Fruit fly (Drosophila melanogaster) whole organism, embryonic: ENCODE data around the gene dbf.

Experiments used
- B-H2 ChIP-seq: fragments of 200-800 bp; sonication (Bioruptor generic); optimal IDR thresholded peaks from 2 replicates; lab custom pipeline; 2018; ENCODE audit warnings: missing biosample characterization, mild to moderate bottlenecking, missing genetic modification characterization
- CG10274 ChIP-seq: fragments of 200-800 bp; sonication (Bioruptor generic); optimal IDR thresholded peaks from 3 replicates; lab custom pipeline; 2017; ENCODE audit warnings: missing biosample characterization, mild to moderate bottlenecking, missing genetic modification characterization
- CG4707 ChIP-seq: fragments of 200-800 bp; sonication (Bioruptor generic); optimal IDR thresholded peaks from 2 replicates; lab custom pipeline; 2018; ENCODE audit warnings: missing biosample characterization, mild to moderate bottlenecking, missing genetic modification characterization, moderate library complexity
- CG7963 ChIP-seq: fragments of 200-800 bp; sonication (Bioruptor generic); IDR thresholded peaks from 3 replicates; pipeline ENCODE4 v1.3.6; 2022; ENCODE audit warnings: missing biosample characterization, missing genetic modification characterization; ENCODE audit not compliant: partially characterized antibody
- CG7987 ChIP-seq: fragments of 200-800 bp; sonication (Bioruptor generic); optimal IDR thresholded peaks from 2 replicates; lab custom pipeline; 2018; ENCODE audit warnings: missing biosample characterization, mild to moderate bottlenecking, missing genetic modification characterization, moderate library complexity
- CG8281 ChIP-seq: fragments of 200-800 bp; sonication (Bioruptor generic); optimal IDR thresholded peaks from 2 replicates; lab custom pipeline; 2018; ENCODE audit warnings: missing biosample characterization, mild to moderate bottlenecking, missing genetic modification characterization, moderate library complexity
- D19A ChIP-seq: fragments of 200-800 bp; optimal IDR thresholded peaks from 3 replicates; lab custom pipeline; 2019; ENCODE audit warnings: missing biosample characterization, mild to moderate bottlenecking, missing genetic modification characterization, moderate library complexity
- H2.0 ChIP-seq: fragments of 200-800 bp; sonication (Bioruptor generic); IDR thresholded peaks from 2 replicates; pipeline ENCODE4 v1.3.6; 2022; ENCODE audit warnings: missing biosample characterization, missing genetic modification characterization
- cas ChIP-seq: fragments of 200-800 bp; sonication (Bioruptor generic); IDR thresholded peaks from 2 replicates; pipeline ENCODE4 v1.3.6; 2022; ENCODE audit warnings: missing biosample characterization, missing genetic modification characterization
- dysf ChIP-seq: fragments of 200-800 bp; sonication (Bioruptor generic); IDR thresholded peaks from 3 replicates; pipeline ENCODE4 v1.3.6; 2022; ENCODE audit warnings: missing biosample characterization, missing genetic modification characterization
- tap ChIP-seq: fragments of 200-800 bp; optimal IDR thresholded peaks from 3 replicates; lab custom pipeline; 2019; ENCODE audit warnings: missing biosample characterization, mild to moderate bottlenecking, missing genetic modification characterization, moderate library complexity
- ttk ChIP-seq: fragments of 200-800 bp; sonication (Bioruptor generic); IDR thresholded peaks from 2 replicates; pipeline ENCODE4 v2.1.2; 2022; ENCODE audit warnings: missing biosample characterization, missing genetic modification characterization
- usp ChIP-seq: fragments of >200 bp; optimal IDR thresholded peaks from 2 replicates; lab custom pipeline; 2017; ENCODE audit warnings: missing biosample characterization, missing genetic modification characterization
- wor ChIP-seq: fragments of 200-800 bp; sonication (Bioruptor generic); IDR thresholded peaks from 2 replicates; pipeline ENCODE4 v1.3.6; 2022; ENCODE audit warnings: missing biosample characterization, missing genetic modification characterization

DNA sequence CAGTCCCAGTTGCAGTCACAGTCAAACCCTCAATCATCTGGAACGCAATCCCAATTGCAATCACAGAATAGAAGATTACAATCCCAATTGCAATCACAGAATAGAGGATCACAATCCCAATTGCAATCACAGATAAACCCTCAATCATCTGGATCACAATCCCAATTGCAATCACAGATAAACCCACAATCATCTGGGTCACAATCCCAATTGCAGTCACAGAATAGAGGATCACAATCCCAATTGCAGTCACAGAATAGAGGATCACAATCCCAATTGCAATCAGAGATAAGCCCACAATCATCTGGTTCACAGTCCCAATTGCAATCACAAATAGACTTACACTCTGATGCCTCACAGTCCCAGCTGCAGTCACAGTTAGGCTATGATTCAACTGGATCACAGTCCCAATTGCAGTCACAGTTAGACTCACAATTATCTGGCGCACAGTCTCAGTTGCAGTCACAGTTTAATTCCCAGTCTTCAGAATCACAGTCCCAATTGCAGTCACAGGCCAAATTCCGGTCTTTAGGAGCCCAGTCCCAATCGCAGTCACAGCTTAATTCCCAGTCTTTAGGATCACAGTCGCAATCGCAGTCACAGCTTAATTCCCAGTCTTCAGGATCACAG is 3.6 kb upstream of the dbf start:
- TF ChIP-seq CG4707 (GFP tag; lab: Kevin White, UChicago) (no peak), wor (GFP tag; lab: Robert Waterston, UW) (no peak), usp (GFP tag; lab: Kevin White, UChicago) (no peak), ttk (GFP tag; lab: Robert Waterston, UW) (no peak), H2.0 (GFP tag; lab: Robert Waterston, UW) (no peak), CG8281 (tag; lab: Kevin White, UChicago) (no peak), CG10274 (GFP tag; lab: Kevin White, UChicago) (no peak), B-H2 (GFP tag; lab: Kevin White, UChicago) (no peak), tap (no peak), cas (GFP tag; lab: Robert Waterston, UW) (no peak), CG7987 (GFP tag; lab: Kevin White, UChicago) (no peak), dysf (GFP tag; lab: Robert Waterston, UW) (no peak), CG7963 (GFP tag; lab: Robert Waterston, UW) (no peak), D19A (tag; lab: Kevin White, UChicago) (no peak)
